Worm (Caenorhabditis elegans): ENCODE results near the gene mpz-6.
A peak's percentile ranks its signal among the peaks of the same experiment; 100 is the strongest.

The mpz-6 gene

ce11 chrII:9418065-9418567 is 11.2 kb upstream of the mpz-6 start, which contains the start of the genes M176.4 and M176.16:
Gene M176.4 (plus strand): TSS chrII:9418365.
Gene M176.16 (plus strand): TSS chrII:9418517.
- TF ChIP-seq eor-1 (tag; optimal IDR thresholded peaks at IDR 0.05) (no peak), elt-2 (tag; optimal IDR thresholded peaks at IDR 0.05) (peak; percentile 38), zag-1 (tag; optimal IDR thresholded peaks at IDR 0.05) (no peak), lin-15B (tag; optimal IDR thresholded peaks at IDR 0.05) (no peak), mdl-1 (tag; optimal IDR thresholded peaks at IDR 0.05) (no peak), pqm-1 (tag; optimal IDR thresholded peaks at IDR 0.05) (no peak)

ce11 chrII:9416381-9417276 is 9.7 kb upstream of the mpz-6 start, which contains the start of the genes gss-1 and chch-3:
Gene gss-1 (minus strand): TSS chrII:9416431.
Gene chch-3 (plus strand): TSS chrII:9417013.
- no peak for TF ChIP-seq skn-1 (tag; optimal IDR thresholded peaks at IDR 0.05)
- TF ChIP-seq ceh-28 (tag; optimal IDR thresholded peaks at IDR 0.05), result no peak
- TF ChIP-seq lin-15B (tag; optimal IDR thresholded peaks at IDR 0.05), result peak; percentile 55
- no peak for TF ChIP-seq ama-1 (optimal IDR thresholded peaks at IDR 0.05)
- no peak for TF ChIP-seq ZK546.5 (tag; optimal IDR thresholded peaks at IDR 0.05)
- TF ChIP-seq elt-2 (tag; optimal IDR thresholded peaks at IDR 0.05), result peak; percentile 54
- no peak for TF ChIP-seq lsy-12 (tag; optimal IDR thresholded peaks at IDR 0.05)
- TF ChIP-seq sea-2 (GFP tag; optimal IDR thresholded peaks at IDR 0.05), result no peak
- TF ChIP-seq nhr-76 (tag; optimal IDR thresholded peaks at IDR 0.05), result no peak
- TF ChIP-seq eor-1 (tag; optimal IDR thresholded peaks at IDR 0.05), result no peak
- no peak for TF ChIP-seq nfya-1 (tag; optimal IDR thresholded peaks at IDR 0.05; ENCODE audit: insufficient read depth)
- TF ChIP-seq ceh-9 (tag; optimal IDR thresholded peaks at IDR 0.05), result no peak
- TF ChIP-seq egl-5 (tag; optimal IDR thresholded peaks at IDR 0.05), result no peak
- TF ChIP-seq daf-12 (tag; optimal IDR thresholded peaks at IDR 0.05), result no peak
- peak; percentile 55 for TF ChIP-seq lin-39 (tag; optimal IDR thresholded peaks at IDR 0.05)
- no peak for TF ChIP-seq unc-39 (tag; optimal IDR thresholded peaks at IDR 0.05)
- TF ChIP-seq elt-1 (tag; optimal IDR thresholded peaks at IDR 0.05), result no peak
- no peak for TF ChIP-seq aly-2 (tag; optimal IDR thresholded peaks at IDR 0.05)
- TF ChIP-seq snpc-4 (tag; optimal IDR thresholded peaks at IDR 0.05), result peak; percentile 64
- TF ChIP-seq fos-1 (tag; optimal IDR thresholded peaks at IDR 0.05), result no peak
- TF ChIP-seq pha-4 (tag; optimal IDR thresholded peaks at IDR 0.05), result peak; percentile 75
- TF ChIP-seq zag-1 (tag; optimal IDR thresholded peaks at IDR 0.05), result no peak
- no peak for TF ChIP-seq hmg-11 (tag; optimal IDR thresholded peaks at IDR 0.05)
- no peak for TF ChIP-seq nhr-12 (tag; optimal IDR thresholded peaks at IDR 0.05)
- no peak for TF ChIP-seq ceh-82 (tag; optimal IDR thresholded peaks at IDR 0.05)
- no peak for TF ChIP-seq elt-3 (tag; optimal IDR thresholded peaks at IDR 0.05)
- TF ChIP-seq mml-1 (tag; optimal IDR thresholded peaks at IDR 0.05), result no peak
- peak; percentile 0 for TF ChIP-seq pqm-1 (tag; optimal IDR thresholded peaks at IDR 0.05)
- no peak for TF ChIP-seq tbx-2 (tag; optimal IDR thresholded peaks at IDR 0.05)
- peak; percentile 40 for TF ChIP-seq nhr-43 (tag; optimal IDR thresholded peaks at IDR 0.05; ENCODE audit: poor library complexity, severe bottlenecking)
- TF ChIP-seq nhr-28 (tag; optimal IDR thresholded peaks at IDR 0.05), result no peak
- TF ChIP-seq unc-62 (GFP tag; optimal IDR thresholded peaks at IDR 0.05), result no peak
- no peak for TF ChIP-seq nhr-67 (tag; optimal IDR thresholded peaks at IDR 0.05)
- peak; percentile 32 for TF ChIP-seq nhr-23 (tag; optimal IDR thresholded peaks at IDR 0.05)

- TF ChIP-seq mml-1 (tag; optimal IDR thresholded peaks at IDR 0.05) (no peak), elt-2 (tag; optimal IDR thresholded peaks at IDR 0.05) (peak; percentile 73), unc-39 (tag; optimal IDR thresholded peaks at IDR 0.05) (no peak), pqm-1 (tag; optimal IDR thresholded peaks at IDR 0.05) (peak; percentile 87)
These were observed 5.2 kb upstream of the mpz-6 start, which contains the start of gene arrd-3 for ce11 chrII:9412086-9412608. Gene arrd-3 (plus strand): TSS chrII:9412558.

- TF ChIP-seq skn-1 (tag; optimal IDR thresholded peaks at IDR 0.05) (no peak), nhr-43 (tag; optimal IDR thresholded peaks at IDR 0.05; ENCODE audit: poor library complexity, severe bottlenecking) (no peak), R02D3.7 (tag; optimal IDR thresholded peaks at IDR 0.05) (no peak), elt-1 (tag; optimal IDR thresholded peaks at IDR 0.05) (no peak), lin-39 (tag; optimal IDR thresholded peaks at IDR 0.05) (no peak)
These were observed 4.6 kb upstream of the mpz-6 start, which contains the start of gene M176.9 for ce11 chrII:9411497-9411896. Gene M176.9 (minus strand): TSS chrII:9411597.

All from whole organism, L3 larva.